Fruit fly (Drosophila melanogaster) whole organism, embryonic: Measurements from ENCODE around the gene RabX6.

Experiments
- ATbp ChIP-seq: fragments of 200-800 bp; sonication (Bioruptor generic); optimal IDR thresholded peaks from 2 replicates; lab custom pipeline; 2017; ENCODE audit warnings: missing biosample characterization, mild to moderate bottlenecking, missing genetic modification characterization, missing genetic modification reagents
- BEAF-32 ChIP-seq: fragments of 200-800 bp; sonication (Bioruptor generic); optimal IDR thresholded peaks from 3 replicates; lab custom pipeline; 2017; ENCODE audit warnings: missing biosample characterization, missing genetic modification characterization, mild to moderate bottlenecking, moderate library complexity, missing genetic modification reagents
- CG10267 ChIP-seq: fragments of 200-800 bp; sonication (Bioruptor generic); optimal IDR thresholded peaks from 2 replicates; lab custom pipeline; 2018; ENCODE audit warnings: missing biosample characterization, mild to moderate bottlenecking, missing genetic modification characterization, moderate library complexity
- CG11398 ChIP-seq: fragments of 200-800 bp; sonication (Bioruptor generic); optimal IDR thresholded peaks from 2 replicates; lab custom pipeline; 2016; ENCODE audit warnings: missing biosample characterization, missing genetic modification characterization
- CG11696 ChIP-seq: fragments of 200-800 bp; sonication (Bioruptor generic); IDR thresholded peaks from 2 replicates; pipeline ENCODE4 v1.3.6; 2022; ENCODE audit warnings: missing biosample characterization, missing genetic modification characterization
- CG12219 ChIP-seq: fragments of 200-800 bp; sonication (Bioruptor generic); optimal IDR thresholded peaks from 3 replicates; lab custom pipeline; 2018; ENCODE audit warnings: missing biosample characterization, mild to moderate bottlenecking, missing genetic modification characterization
- CG12236 ChIP-seq: fragments of 200-800 bp; sonication (Bioruptor generic); optimal IDR thresholded peaks from 2 replicates; lab custom pipeline; 2016; ENCODE audit warnings: missing biosample characterization, missing genetic modification characterization
- CG12942 ChIP-seq: fragments of 200-800 bp; sonication (Bioruptor generic); optimal IDR thresholded peaks from 3 replicates; lab custom pipeline; 2016; ENCODE audit warnings: missing biosample characterization, missing genetic modification characterization
- CG13123 ChIP-seq: fragments of 200-800 bp; sonication (Bioruptor generic); optimal IDR thresholded peaks from 2 replicates; lab custom pipeline; 2016; ENCODE audit warnings: missing biosample characterization, missing genetic modification characterization
- CG15073 ChIP-seq: fragments of 200-800 bp; sonication (Bioruptor generic); optimal IDR thresholded peaks from 2 replicates; lab custom pipeline; 2016; ENCODE audit warnings: missing biosample characterization, missing genetic modification characterization
- CG1529 ChIP-seq: fragments of 200-800 bp; sonication (Bioruptor generic); optimal IDR thresholded peaks from 3 replicates; lab custom pipeline; 2018; ENCODE audit warnings: missing biosample characterization, missing genetic modification characterization
- CG15514 ChIP-seq: fragments of 200-800 bp; sonication (Bioruptor generic); optimal IDR thresholded peaks from 3 replicates; lab custom pipeline; 2017; ENCODE audit warnings: missing biosample characterization, missing genetic modification characterization, mild to moderate bottlenecking, moderate library complexity, missing genetic modification reagents
- CG1647 ChIP-seq: fragments of 200-800 bp; sonication (Bioruptor generic); optimal IDR thresholded peaks from 3 replicates; lab custom pipeline; 2016; ENCODE audit warnings: missing biosample characterization, missing genetic modification characterization
- CG17359 ChIP-seq: fragments of 200-800 bp; sonication (Bioruptor generic); optimal IDR thresholded peaks from 3 replicates; lab custom pipeline; 2018; ENCODE audit warnings: missing biosample characterization, mild to moderate bottlenecking, missing genetic modification characterization, moderate library complexity
- CG18619 ChIP-seq: fragments of 200-800 bp; sonication (Bioruptor generic); optimal IDR thresholded peaks from 3 replicates; lab custom pipeline; 2017; ENCODE audit warnings: missing biosample characterization, mild to moderate bottlenecking, missing genetic modification characterization
- CG2875 ChIP-seq: fragments of 200-800 bp; sonication (Bioruptor generic); optimal IDR thresholded peaks from 2 replicates; lab custom pipeline; 2017; ENCODE audit warnings: missing biosample characterization, mild to moderate bottlenecking, missing genetic modification characterization, missing genetic modification reagents
- CG31388 ChIP-seq: fragments of 200-800 bp; sonication (Bioruptor generic); optimal IDR thresholded peaks from 2 replicates; lab custom pipeline; 2016; ENCODE audit warnings: missing biosample characterization, missing genetic modification characterization
- CG32532 ChIP-seq: fragments of 200-800 bp; sonication (Bioruptor generic); IDR thresholded peaks from 2 replicates; pipeline ENCODE4 v1.3.6; 2022; ENCODE audit warnings: missing biosample characterization, missing genetic modification characterization
- CG34376 ChIP-seq: fragments of 200-800 bp; sonication (Bioruptor generic); optimal IDR thresholded peaks from 2 replicates; lab custom pipeline; 2018; ENCODE audit warnings: missing biosample characterization, mild to moderate bottlenecking, missing genetic modification characterization
- CG3838 ChIP-seq: fragments of 200-800 bp; sonication (Bioruptor generic); optimal IDR thresholded peaks from 3 replicates; lab custom pipeline; 2016; ENCODE audit warnings: missing biosample characterization, missing genetic modification characterization
- CG4282 ChIP-seq: fragments of 200-800 bp; sonication (Bioruptor generic); optimal IDR thresholded peaks from 2 replicates; lab custom pipeline; 2016; ENCODE audit warnings: missing biosample characterization, missing genetic modification characterization
- CG4854 ChIP-seq: fragments of 200-800 bp; sonication (Bioruptor generic); optimal IDR thresholded peaks from 2 replicates; lab custom pipeline; 2016; ENCODE audit warnings: missing biosample characterization, missing genetic modification characterization, inconsistent platforms
- CG7372 ChIP-seq: fragments of 200-800 bp; sonication (Bioruptor generic); IDR thresholded peaks from 2 replicates; pipeline ENCODE4 v1.3.6; 2022; ENCODE audit warnings: missing biosample characterization, missing genetic modification characterization
- CG7928 ChIP-seq: fragments of 200-800 bp; sonication (Bioruptor generic); optimal IDR thresholded peaks from 2 replicates; lab custom pipeline; 2017; ENCODE audit warnings: missing biosample characterization, mild to moderate bottlenecking, missing genetic modification characterization
- CG8924 ChIP-seq: fragments of 200-800 bp; optimal IDR thresholded peaks from 3 replicates; lab custom pipeline; 2019; ENCODE audit warnings: missing biosample characterization, mild to moderate bottlenecking, missing genetic modification characterization, moderate library complexity
- Doc2 ChIP-seq: fragments of 200-800 bp; sonication (Bioruptor generic); IDR thresholded peaks from 2 replicates; pipeline ENCODE4 v1.3.6; 2022; ENCODE audit warnings: missing biosample characterization, missing genetic modification characterization
- Eip74EF ChIP-seq, 2 experiments: fragments of 200-800 bp in 1 of 2; fragments of >200 bp in 1 of 2; sonication (Bioruptor generic) in 1 of 2; optimal IDR thresholded peaks; 2 replicates each; lab custom pipeline; 2017 to 2019; ENCODE audit warnings: missing biosample characterization in 2 of 2, missing genetic modification characterization in 2 of 2, mild to moderate bottlenecking in 1 of 2, moderate library complexity in 1 of 2
- HLHmδ ChIP-seq: fragments of 200-800 bp; sonication (Bioruptor generic); optimal IDR thresholded peaks from 2 replicates; lab custom pipeline; 2018; ENCODE audit warnings: missing biosample characterization, mild to moderate bottlenecking, missing genetic modification characterization, moderate library complexity
- Hmx ChIP-seq: fragments of 200-800 bp; sonication (Bioruptor generic); optimal IDR thresholded peaks from 2 replicates; lab custom pipeline; 2016; ENCODE audit warnings: missing biosample characterization, missing genetic modification characterization
- Med ChIP-seq: fragments of 200-800 bp; sonication (Bioruptor generic); peaks from one replicate; lab custom pipeline; 2016; ENCODE audit warnings: missing biosample characterization, missing genetic modification characterization, mild to moderate bottlenecking, inconsistent platforms, moderate library complexity
- Rfx ChIP-seq: fragments of 200-800 bp; sonication (Bioruptor generic); IDR thresholded peaks from 2 replicates; pipeline ENCODE4 v1.3.6; 2022; ENCODE audit warnings: missing biosample characterization, missing genetic modification characterization
- Side ChIP-seq: fragments of 200-800 bp; sonication (Bioruptor generic); optimal IDR thresholded peaks from 2 replicates; lab custom pipeline; 2016; ENCODE audit warnings: missing biosample characterization, missing genetic modification characterization
- caup ChIP-seq: fragments of 200-800 bp; sonication (Bioruptor generic); optimal IDR thresholded peaks from 3 replicates; lab custom pipeline; 2017; ENCODE audit warnings: missing biosample characterization, mild to moderate bottlenecking, missing genetic modification characterization, moderate library complexity; ENCODE audit not compliant: severe bottlenecking
- crc ChIP-seq: fragments of 200-800 bp; sonication (Bioruptor generic); optimal IDR thresholded peaks from 2 replicates; lab custom pipeline; 2016; ENCODE audit warnings: missing biosample characterization, missing genetic modification characterization
- crol ChIP-seq: fragments of 200-800 bp; sonication (Bioruptor generic); IDR thresholded peaks from 2 replicates; pipeline ENCODE4 v1.3.6; 2022; ENCODE audit warnings: missing biosample characterization, missing genetic modification characterization
- ewg ChIP-seq: fragments of 200-800 bp; sonication (Bioruptor generic); optimal IDR thresholded peaks from 3 replicates; lab custom pipeline; 2017; ENCODE audit warnings: mild to moderate bottlenecking, missing biosample characterization, missing genetic modification reagents, missing genetic modification characterization
- h ChIP-seq: fragments of >200 bp; optimal IDR thresholded peaks from 2 replicates; lab custom pipeline; 2017
- ham ChIP-seq: fragments of 200-800 bp; sonication (Bioruptor generic); IDR thresholded peaks from 2 replicates; pipeline ENCODE4 v1.3.6; 2022; ENCODE audit warnings: missing biosample characterization, missing genetic modification characterization
- hkb ChIP-seq, 2 experiments: fragments of 200-800 bp in 1 of 2; fragments of >200 bp in 1 of 2; sonication (Bioruptor generic) in 1 of 2; IDR thresholded peaks in 1 of 2; optimal IDR thresholded peaks in 1 of 2; 2 replicates each; pipeline versions ENCODE4 v1.3.6 to Lab custom; 2017 to 2022; ENCODE audit warnings: missing biosample characterization in 1 of 2, missing genetic modification characterization in 1 of 2
- ind ChIP-seq: fragments of 200-800 bp; sonication (Bioruptor generic); optimal IDR thresholded peaks from 3 replicates; lab custom pipeline; 2016; ENCODE audit warnings: missing biosample characterization, missing genetic modification characterization
- otp ChIP-seq: fragments of 200-800 bp; sonication (Bioruptor generic); IDR thresholded peaks from 3 replicates; pipeline ENCODE4, ENCODE4 v1.3.6; 2022; ENCODE audit warnings: missing biosample characterization, missing genetic modification characterization
- peb ChIP-seq: fragments of 200-800 bp; sonication (Bioruptor generic); IDR thresholded peaks from 2 replicates; pipeline ENCODE4 v1.3.6; 2022; ENCODE audit warnings: missing biosample characterization, missing genetic modification characterization
- pfk ChIP-seq: fragments of 200-800 bp; sonication (Bioruptor generic); optimal IDR thresholded peaks from 2 replicates; lab custom pipeline; 2018; ENCODE audit warnings: missing biosample characterization, mild to moderate bottlenecking, missing genetic modification characterization, moderate library complexity
- phol ChIP-seq: fragments of 200-800 bp; sonication (Bioruptor generic); optimal IDR thresholded peaks from 3 replicates; lab custom pipeline; 2018; ENCODE audit warnings: missing biosample characterization, mild to moderate bottlenecking, missing genetic modification characterization, moderate library complexity
- pnt ChIP-seq: fragments of 200-800 bp; sonication (Bioruptor generic); optimal IDR thresholded peaks from 3 replicates; lab custom pipeline; 2016; ENCODE audit warnings: missing biosample characterization, missing genetic modification characterization
- ranshi ChIP-seq: fragments of 200-800 bp; sonication (Bioruptor generic); IDR thresholded peaks from 2 replicates; pipeline ENCODE4 v1.3.6; 2022; ENCODE audit warnings: missing biosample characterization, missing genetic modification characterization
- seq ChIP-seq: fragments of 200-800 bp; sonication (Bioruptor generic); IDR thresholded peaks from 2 replicates; pipeline ENCODE4 v1.3.6; 2022; ENCODE audit warnings: missing biosample characterization, missing genetic modification characterization
- shn ChIP-seq: fragments of 200-800 bp; sonication (Bioruptor generic); optimal IDR thresholded peaks from 3 replicates; lab custom pipeline; 2016; ENCODE audit warnings: missing biosample characterization, missing genetic modification characterization
- sisA ChIP-seq: fragments of 200-800 bp; sonication (Bioruptor generic); IDR thresholded peaks from 2 replicates; pipeline ENCODE4 v1.3.6; 2022; ENCODE audit warnings: missing biosample characterization, missing genetic modification characterization
- trh ChIP-seq: fragments of 200-800 bp; sonication (Bioruptor generic); optimal IDR thresholded peaks from 2 replicates; lab custom pipeline; 2016; ENCODE audit warnings: missing biosample characterization, missing genetic modification characterization
- vfl ChIP-seq: fragments of 200-800 bp; sonication (Bioruptor generic); optimal IDR thresholded peaks from 2 replicates; lab custom pipeline; 2016; ENCODE audit warnings: missing biosample characterization, missing genetic modification characterization

The RabX6 gene

DNA sequence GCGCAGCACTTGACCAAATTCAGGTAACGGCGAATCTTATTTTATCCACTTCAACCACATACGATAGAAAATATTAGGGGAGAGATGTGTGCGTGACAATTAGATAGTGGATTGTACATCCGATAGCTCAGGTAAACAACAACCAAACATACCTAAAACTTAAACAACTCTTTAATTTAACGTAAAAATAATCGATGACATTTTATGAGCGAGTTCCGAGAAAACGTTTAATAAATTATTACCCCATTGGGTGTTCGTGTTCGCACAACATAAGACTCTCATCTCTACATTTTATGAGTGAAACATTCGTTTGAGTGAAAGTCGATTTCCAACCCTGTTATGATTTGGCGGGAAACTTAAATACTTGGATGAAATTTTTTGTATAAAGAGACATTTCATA is 10.1 kb upstream of the RabX6 start, which contains the start of gene CG17129 (continued):
- TF ChIP-seq h (lab: Kevin White, UChicago) (no peak), CG15514 (GFP tag; lab: Kevin White, UChicago) (peak; percentile 81), HLHmδ (no peak), crol (GFP tag; lab: Robert Waterston, UW) (no peak), Rfx (GFP tag; lab: Robert Waterston, UW) (peak; percentile 86), CG12942 (GFP tag; lab: Kevin White, UChicago) (peak; percentile 49), Hmx (peak; percentile 56), ham (GFP tag; lab: Robert Waterston, UW) (no peak), peb (GFP tag; lab: Robert Waterston, UW) (peak; percentile 54; the same call in 1 of the 2 replicates), CG4282 (GFP tag; lab: Kevin White, UChicago) (no peak), CG2875 (GFP tag; lab: Kevin White, UChicago) (peak; percentile 27), Med (GFP tag; lab: Kevin White, UChicago) (peak; percentile 97), CG8924 (tag; lab: Kevin White, UChicago) (peak; percentile 67), CG11696 (peak; percentile 33; the same call in 1 of the 2 replicates), crc (peak; percentile 66), CG15073 (GFP tag; lab: Kevin White, UChicago) (no peak), hkb (optimal IDR thresholded peaks at IDR 0.05; lab: Kevin White, UChicago) (no peak), hkb (GFP tag; IDR thresholded peaks at IDR 0.05; lab: Robert Waterston, UW) (peak; percentile 77), CG32532 (GFP tag; lab: Robert Waterston, UW) (peak; percentile 74), trh (GFP tag; lab: Kevin White, UChicago) (peak; percentile 47), shn (GFP tag; lab: Kevin White, UChicago) (peak; percentile 78), CG34376 (GFP tag; lab: Kevin White, UChicago) (peak; percentile 43), ind (peak; percentile 82), vfl (GFP tag; lab: Kevin White, UChicago) (peak; percentile 38), seq (GFP tag; lab: Robert Waterston, UW) (peak; percentile 71), CG7372 (peak; percentile 66; the same call in 1 of the 2 replicates), otp (GFP tag; lab: Robert Waterston, UW) (0 out of 3 replicates have a peak, but pooled peaks have one; percentile 45), CG11398 (peak; percentile 68), CG1529 (GFP tag; lab: Kevin White, UChicago) (peak; percentile 32), CG13123 (GFP tag; lab: Kevin White, UChicago) (peak; percentile 48), phol (peak; percentile 83), CG18619 (GFP tag; lab: Kevin White, UChicago) (peak; percentile 34), caup (GFP tag; lab: Kevin White, UChicago) (peak; percentile 59), Eip74EF (GFP tag; optimal IDR thresholded peaks at IDR 0.05; lab: Kevin White, UChicago) (peak in 1 of 2 experiments; percentile 47), CG12236 (GFP tag; lab: Kevin White, UChicago) (peak; percentile 74), CG7928 (GFP tag; lab: Kevin White, UChicago) (peak; percentile 90), pnt (peak; percentile 76), CG4854 (GFP tag; lab: Kevin White, UChicago) (peak; percentile 74), ATbp (GFP tag; lab: Kevin White, UChicago) (peak; percentile 43), BEAF-32 (GFP tag; lab: Kevin White, UChicago) (peak; percentile 91), CG31388 (GFP tag; lab: Kevin White, UChicago) (no peak), CG1647 (GFP tag; lab: Kevin White, UChicago) (peak; percentile 77), CG3838 (GFP tag; lab: Kevin White, UChicago) (peak; percentile 54), ranshi (GFP tag; lab: Robert Waterston, UW) (peak; percentile 72), CG17359 (tag; lab: Kevin White, UChicago) (peak; percentile 77), Side (GFP tag; lab: Kevin White, UChicago) (peak; percentile 86), Doc2 (GFP tag; lab: Robert Waterston, UW) (no peak), CG10267 (tag; lab: Kevin White, UChicago) (peak; percentile 89), ewg (GFP tag; lab: Kevin White, UChicago) (peak; percentile 90), pfk (GFP tag; lab: Kevin White, UChicago) (no peak), CG12219 (peak; percentile 34), sisA (GFP tag; lab: Robert Waterston, UW) (peak; percentile 81)
